Worm (Caenorhabditis elegans) whole organism, L4 larva: ENCODE data around the gene ZK380.4.

ENCODE experiments used
- D1046.2 ChIP-seq: fragments of 200-800 bp; sonication (Bioruptor generic); IDR thresholded peaks from 2 replicates; pipeline ENCODE4 v1.3.6; 2022; ENCODE audit warnings: missing genetic modification characterization, missing compliant biosample characterization
- F10B5.3 ChIP-seq: sonication (generic microtip); optimal IDR thresholded peaks from 2 replicates; lab custom pipeline; 2016; ENCODE audit warnings: mild to moderate bottlenecking, missing genetic modification characterization, missing compliant biosample characterization
- F37D6.2 ChIP-seq: sonication (generic microtip); optimal IDR thresholded peaks from 2 replicates; lab custom pipeline; 2016; ENCODE audit warnings: mild to moderate bottlenecking, missing genetic modification characterization, missing compliant biosample characterization
- F49E8.2 ChIP-seq: sonication (generic microtip); optimal IDR thresholded peaks from 2 replicates; lab custom pipeline; 2016; ENCODE audit warnings: missing compliant biosample characterization, mild to moderate bottlenecking, missing genetic modification characterization, borderline replicate concordance
- T20F7.1 ChIP-seq: fragments of 200-800 bp; sonication (Bioruptor generic); optimal IDR thresholded peaks from 2 replicates; lab custom pipeline; 2018; ENCODE audit warnings: mild to moderate bottlenecking, missing genetic modification characterization, missing compliant biosample characterization
- T26A8.4 ChIP-seq: fragments of 200-800 bp; sonication (Bioruptor generic); IDR thresholded peaks from 2 replicates; pipeline ENCODE4 v1.3.6; 2022; ENCODE audit warnings: missing genetic modification characterization, missing compliant biosample characterization
- Y5F2A.4 ChIP-seq: fragments of 200-800 bp; sonication (Bioruptor generic); optimal IDR thresholded peaks from 2 replicates; lab custom pipeline; 2018; ENCODE audit warnings: mild to moderate bottlenecking, missing genetic modification characterization, missing compliant biosample characterization
- Y75B8A.6 ChIP-seq: fragments of 200-800 bp; sonication (Bioruptor generic); IDR thresholded peaks from 2 replicates; pipeline ENCODE4 v1.3.6; 2022; ENCODE audit warnings: missing genetic modification reagents, missing genetic modification characterization, missing compliant biosample characterization
- ZK546.5 ChIP-seq, 2 experiments: sonication (generic microtip); optimal IDR thresholded peaks; 2 replicates each; lab custom pipeline; 2017; ENCODE audit warnings: missing biosample characterization in 2 of 2, missing genetic modification characterization in 2 of 2
- aha-1 ChIP-seq: fragments of 150-350 bp; peaks from one replicate; lab custom pipeline; 2014; ENCODE audit warnings: missing biosample characterization, missing genetic modification characterization
- ceh-28 ChIP-seq: fragments of 150-350 bp; optimal IDR thresholded peaks from 2 replicates; lab custom pipeline; 2014; ENCODE audit warnings: missing biosample characterization, missing genetic modification reagents, missing genetic modification characterization
- ceh-44 ChIP-seq: fragments of 200-800 bp; sonication (Bioruptor generic); IDR thresholded peaks from 2 replicates; pipeline ENCODE4 v1.3.6; 2022; ENCODE audit warnings: missing genetic modification reagents, missing genetic modification characterization, missing compliant biosample characterization
- ceh-62 ChIP-seq: sonication (generic microtip); optimal IDR thresholded peaks from 2 replicates; lab custom pipeline; 2017; ENCODE audit warnings: missing biosample characterization, missing genetic modification characterization
- ctbp-1 ChIP-seq: fragments of 200-800 bp; sonication (Bioruptor generic); IDR thresholded peaks from 2 replicates; pipeline ENCODE4 v1.3.6; 2022; ENCODE audit warnings: missing genetic modification reagents, missing genetic modification characterization, missing compliant biosample characterization
- daf-16 ChIP-seq, 3 experiments: sonication (generic microtip); optimal IDR thresholded peaks; 2 replicates each; lab custom pipeline; 2016 to 2017; ENCODE audit warnings: missing genetic modification characterization in 3 of 3, missing genetic modification reagents in 3 of 3, mild to moderate bottlenecking in 2 of 3, missing compliant biosample characterization in 2 of 3, missing biosample characterization in 1 of 3, moderate library complexity in 1 of 3
- daf-8 ChIP-seq: fragments of 200-800 bp; sonication (Bioruptor generic); IDR thresholded peaks from 2 replicates; pipeline ENCODE4 v1.3.6; 2022; ENCODE audit warnings: missing genetic modification characterization, missing compliant biosample characterization
- dmd-6 ChIP-seq: fragments of 200-800 bp; sonication (Bioruptor generic); IDR thresholded peaks from 2 replicates; pipeline ENCODE4 v1.3.6; 2022; ENCODE audit warnings: missing genetic modification reagents, missing genetic modification characterization, missing compliant biosample characterization
- egl-43 ChIP-seq: fragments of 200-800 bp; sonication (Bioruptor generic); IDR thresholded peaks from 2 replicates; pipeline ENCODE4 v1.3.6; 2022; ENCODE audit warnings: missing genetic modification reagents, missing genetic modification characterization, missing compliant biosample characterization
- fkh-10 ChIP-seq: fragments of 150-350 bp; optimal IDR thresholded peaks from 2 replicates; lab custom pipeline; 2014; ENCODE audit warnings: missing biosample characterization, missing genetic modification reagents, missing genetic modification characterization
- gei-8 ChIP-seq: fragments of 200-800 bp; sonication (Bioruptor generic); optimal IDR thresholded peaks from 2 replicates; lab custom pipeline; 2018; ENCODE audit warnings: mild to moderate bottlenecking, missing genetic modification characterization, missing compliant biosample characterization
- hlh-11 ChIP-seq: fragments of 200-800 bp; sonication (Bioruptor generic); optimal IDR thresholded peaks from 2 replicates; lab custom pipeline; 2018; ENCODE audit warnings: mild to moderate bottlenecking, missing genetic modification characterization, missing compliant biosample characterization
- hlh-30 ChIP-seq: sonication (generic microtip); optimal IDR thresholded peaks from 2 replicates; lab custom pipeline; 2017; ENCODE audit warnings: antibody characterized with exemption, mild to moderate bottlenecking, missing genetic modification characterization, missing compliant biosample characterization; ENCODE audit not compliant: insufficient read depth
- jun-1 ChIP-seq: fragments of 150-350 bp; optimal IDR thresholded peaks from 2 replicates; lab custom pipeline; 2014; ENCODE audit warnings: missing biosample characterization, missing genetic modification reagents, missing genetic modification characterization
- lin-1 ChIP-seq: fragments of 200-800 bp; sonication (Bioruptor generic); IDR thresholded peaks from 2 replicates; pipeline ENCODE4 v1.3.6; 2022; ENCODE audit warnings: missing genetic modification reagents, missing genetic modification characterization, missing compliant biosample characterization
- lin-13 ChIP-seq: fragments of 150-350 bp; optimal IDR thresholded peaks from 2 replicates; lab custom pipeline; 2014; ENCODE audit warnings: missing biosample characterization, missing genetic modification reagents, missing genetic modification characterization
- lin-15B ChIP-seq: fragments of 150-350 bp; sonication (generic microtip); optimal IDR thresholded peaks from 3 replicates; lab custom pipeline; 2014; ENCODE audit warnings: missing biosample characterization, missing genetic modification characterization
- lir-3 ChIP-seq: sonication (generic microtip); optimal IDR thresholded peaks from 2 replicates; lab custom pipeline; 2016; ENCODE audit warnings: mild to moderate bottlenecking, missing genetic modification characterization, missing compliant biosample characterization
- madf-5 ChIP-seq, 2 experiments: fragments of 200-800 bp; sonication (Bioruptor generic); IDR thresholded peaks; 2 replicates each; pipeline ENCODE4 v1.3.6; 2022; ENCODE audit warnings: missing compliant biosample characterization in 2 of 2, missing genetic modification characterization in 2 of 2
- madf-9 ChIP-seq: fragments of 200-800 bp; sonication (Bioruptor generic); conservative IDR thresholded peaks from 2 replicates; pipeline ENCODE4 v1.3.6; 2022; ENCODE audit warnings: missing genetic modification reagents, missing genetic modification characterization, missing compliant biosample characterization
- mxl-3 ChIP-seq: fragments of 200-800 bp; sonication (Bioruptor generic); optimal IDR thresholded peaks from 2 replicates; lab custom pipeline; 2018; ENCODE audit warnings: mild to moderate bottlenecking, missing genetic modification characterization, missing compliant biosample characterization
- nhr-102 ChIP-seq: sonication (generic microtip); optimal IDR thresholded peaks from 2 replicates; lab custom pipeline; 2016; ENCODE audit warnings: mild to moderate bottlenecking, missing genetic modification characterization, moderate library complexity, missing compliant biosample characterization
- nhr-237 ChIP-seq: sonication (generic microtip); optimal IDR thresholded peaks from 2 replicates; lab custom pipeline; 2017; ENCODE audit warnings: missing biosample characterization, missing genetic modification characterization
- nhr-42 ChIP-seq: fragments of 200-800 bp; sonication (Bioruptor generic); IDR thresholded peaks from 2 replicates; pipeline ENCODE4 v1.3.6; 2022; ENCODE audit warnings: missing genetic modification characterization, missing compliant biosample characterization
- sdz-12 ChIP-seq: fragments of 200-800 bp; sonication (Bioruptor generic); optimal IDR thresholded peaks from 2 replicates; lab custom pipeline; 2018; ENCODE audit warnings: mild to moderate bottlenecking, missing genetic modification characterization, missing compliant biosample characterization
- set-16 ChIP-seq: fragments of 200-800 bp; sonication (Bioruptor generic); IDR thresholded peaks from 2 replicates; pipeline ENCODE4 v1.3.6; 2022; ENCODE audit warnings: missing genetic modification reagents, missing genetic modification characterization, missing compliant biosample characterization
- skn-1 ChIP-seq: fragments of 150-350 bp; optimal IDR thresholded peaks from 2 replicates; lab custom pipeline; 2014; ENCODE audit warnings: missing biosample characterization, missing genetic modification characterization
- unc-39 ChIP-seq: sonication (generic microtip); optimal IDR thresholded peaks from 2 replicates; lab custom pipeline; 2017; ENCODE audit warnings: missing biosample characterization, missing genetic modification characterization
- unc-62 ChIP-seq, 3 experiments: fragments of 150-350 bp in 1 of 3; sonication (generic microtip); optimal IDR thresholded peaks in 2 of 3; peaks in 1 of 3; 1 replicate in 1 of 3; 2 replicates in 2 of 3; lab custom pipeline; 2014 to 2017; ENCODE audit warnings: missing biosample characterization in 3 of 3, missing genetic modification characterization in 3 of 3, missing genetic modification reagents in 3 of 3, missing genotype in 1 of 3
- zip-11 ChIP-seq: fragments of 200-800 bp; sonication (Bioruptor generic); IDR thresholded peaks from 2 replicates; pipeline ENCODE4 v1.3.6; 2022; ENCODE audit warnings: missing genetic modification characterization, missing compliant biosample characterization
- zip-2 ChIP-seq: fragments of 150-350 bp; optimal IDR thresholded peaks from 2 replicates; lab custom pipeline; 2014; ENCODE audit warnings: missing biosample characterization, missing genetic modification characterization

ZK380.4 gene

DNA sequence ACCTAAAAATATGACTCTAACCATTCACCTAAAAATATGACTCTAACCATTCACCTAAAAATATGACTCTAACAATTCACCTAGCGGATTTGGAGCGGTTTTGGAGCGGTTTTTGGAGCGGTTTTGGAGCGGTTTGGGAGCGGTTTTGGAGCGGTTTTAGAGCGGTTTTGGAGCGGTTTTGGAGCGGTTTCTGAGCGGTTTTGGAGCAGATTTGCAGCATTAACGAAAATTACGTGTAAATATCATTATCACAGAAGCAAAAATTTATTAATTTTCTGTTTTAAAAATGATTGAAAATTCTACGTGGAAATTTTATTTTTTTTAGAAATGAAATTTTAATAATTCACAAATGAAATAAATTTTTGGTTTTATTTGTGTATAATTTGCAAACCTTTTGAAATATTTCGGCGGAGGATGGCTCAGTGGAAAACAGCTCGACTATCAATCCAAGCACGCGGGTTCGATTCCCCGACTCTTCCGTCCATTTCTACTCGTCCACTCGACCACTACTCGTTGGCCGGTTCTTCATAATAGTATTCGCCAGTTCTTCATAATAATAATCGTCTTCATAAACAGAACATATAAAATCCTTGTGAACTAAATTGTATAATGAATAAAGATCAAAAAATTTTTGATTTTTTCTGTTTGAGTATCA lies 8.2 kb downstream of the ZK380.4 start:
- no peak for TF ChIP-seq hlh-11 (tag; lab: Kevin White, UChicago)
- peak; percentile 12 for TF ChIP-seq F49E8.2 (tag; lab: Kevin White, UChicago)
- no peak for TF ChIP-seq ceh-28 (tag; lab: Kevin White, UChicago)
- TF ChIP-seq lin-13 (GFP tag; lab: Kevin White, UChicago), result peak; percentile 1
- TF ChIP-seq ceh-44, result no peak
- no peak for TF ChIP-seq daf-16 (GFP tag; optimal IDR thresholded peaks at IDR 0.05; lab: Kevin White, UChicago)
- TF ChIP-seq daf-16 (tag; optimal IDR thresholded peaks at IDR 0.05; lab: Kevin White, UChicago), result peak; percentile 14
- TF ChIP-seq unc-62 (GFP tag; optimal IDR thresholded peaks at IDR 0.05 in 1 of 2; lab: Kevin White, UChicago), result peak in 1 of 2 experiments; percentile 98
- TF ChIP-seq unc-62 (tag; optimal IDR thresholded peaks at IDR 0.05; lab: Kevin White, UChicago), result no peak

DNA sequence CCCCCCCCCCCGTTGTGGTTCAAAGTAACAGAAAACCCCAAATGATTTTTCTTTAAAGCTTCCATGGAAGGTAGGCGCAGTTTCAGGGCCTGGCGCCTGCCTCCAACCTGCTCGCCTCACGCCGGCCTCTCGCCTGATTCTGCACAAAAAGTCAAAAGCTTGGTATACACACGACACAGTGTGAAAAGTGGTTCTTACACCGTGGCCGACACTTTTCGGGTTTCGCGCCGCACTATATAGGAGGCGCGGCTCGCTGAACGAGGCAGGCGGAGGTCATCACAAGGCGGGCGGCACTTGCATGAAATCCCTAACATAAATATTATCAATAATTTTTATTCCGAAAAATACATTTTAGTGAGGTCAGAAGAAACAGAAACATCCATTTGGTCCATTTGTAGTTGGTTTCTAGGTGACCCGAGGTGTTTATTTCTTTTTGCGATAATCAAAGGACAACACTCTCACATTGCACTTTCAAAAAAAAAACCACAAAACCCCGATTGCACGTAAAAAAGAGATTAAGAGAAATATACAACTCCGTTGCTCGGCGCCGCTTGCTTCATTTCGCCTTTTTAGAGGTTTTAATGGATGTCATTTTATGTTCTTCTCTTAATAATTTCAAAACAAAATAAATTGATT lies 20.8 kb downstream of the ZK380.4 start, which contains the start of gene ZK380.2:
Gene ZK380.2 (plus strand): TSS at position 586 of the 636 bp plus-strand sequence.
- TF ChIP-seq egl-43 (GFP tag; lab: Robert Waterston, UW) (peak; percentile 65; the same call in 1 of the 2 replicates), aha-1 (tag; lab: Kevin White, UChicago) (peak; percentile 67), madf-5 (GFP tag; IDR thresholded peaks at IDR 0.05; lab: Robert Waterston, UW) (no peak), set-16 (peak; percentile 49)

DNA sequence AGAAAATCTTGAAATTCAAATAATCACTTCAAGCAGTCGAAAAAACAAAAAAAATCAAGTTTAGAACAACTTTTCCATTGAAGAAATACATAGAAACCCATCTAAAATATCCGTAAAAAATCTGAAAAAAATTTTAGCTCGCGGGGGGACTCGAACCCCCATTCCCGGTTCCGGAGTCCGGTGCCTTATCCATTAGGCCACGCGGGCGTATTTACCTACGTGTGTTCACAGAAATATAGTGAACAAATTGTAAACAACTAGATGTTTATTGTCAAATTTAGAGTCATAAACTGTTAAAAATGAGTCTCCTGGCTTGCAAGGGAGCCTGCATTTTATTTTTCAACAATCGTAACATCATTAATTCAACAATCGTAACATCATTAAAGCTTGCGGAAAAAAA lies 22.0 kb downstream of the ZK380.4 start:
- no peak for TF ChIP-seq egl-43 (GFP tag; lab: Robert Waterston, UW)
- TF ChIP-seq T20F7.1 (GFP tag; lab: Kevin White, UChicago), result no peak
- no peak for TF ChIP-seq Y75B8A.6
- TF ChIP-seq D1046.2 (GFP tag; lab: Robert Waterston, UW), result no peak
- TF ChIP-seq lin-15B, result no peak
- TF ChIP-seq lin-13 (GFP tag; lab: Kevin White, UChicago), result no peak
- no peak for TF ChIP-seq fkh-10 (GFP tag; lab: Kevin White, UChicago)
- TF ChIP-seq ctbp-1 (GFP tag; lab: Robert Waterston, UW), result no peak
- TF ChIP-seq madf-9 (GFP tag; lab: Robert Waterston, UW), result no peak
- TF ChIP-seq gei-8 (GFP tag; lab: Kevin White, UChicago), result no peak
- no peak for TF ChIP-seq F37D6.2 (tag; lab: Kevin White, UChicago)

DNA sequence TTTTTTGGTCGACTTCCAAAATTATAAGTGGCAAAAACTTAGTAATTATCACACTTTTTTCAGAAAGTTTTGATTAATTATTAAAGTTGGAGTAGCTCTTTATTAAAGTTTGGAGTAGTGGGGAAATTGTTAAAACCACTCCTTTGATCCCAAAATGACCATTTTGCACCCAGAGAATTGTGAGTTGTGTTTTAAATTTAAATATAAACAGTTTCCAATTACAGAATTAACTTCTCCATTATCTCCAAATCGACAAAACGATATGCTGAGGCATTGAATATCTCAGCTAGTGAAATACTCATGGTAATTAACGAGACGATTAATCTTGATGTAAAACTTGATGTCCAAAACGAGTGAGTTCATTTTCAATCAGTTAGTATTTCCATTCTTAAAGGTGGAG lies 24.0 kb downstream of the ZK380.4 start, which contains the start of gene fbxb-58:
Gene fbxb-58 (plus strand): TSS at position 301 of the 400 bp plus-strand sequence.
- TF ChIP-seq lir-3 (tag; lab: Kevin White, UChicago) (no peak), hlh-30 (tag; lab: Kevin White, UChicago) (no peak), Y5F2A.4 (GFP tag; lab: Kevin White, UChicago) (no peak)

DNA sequence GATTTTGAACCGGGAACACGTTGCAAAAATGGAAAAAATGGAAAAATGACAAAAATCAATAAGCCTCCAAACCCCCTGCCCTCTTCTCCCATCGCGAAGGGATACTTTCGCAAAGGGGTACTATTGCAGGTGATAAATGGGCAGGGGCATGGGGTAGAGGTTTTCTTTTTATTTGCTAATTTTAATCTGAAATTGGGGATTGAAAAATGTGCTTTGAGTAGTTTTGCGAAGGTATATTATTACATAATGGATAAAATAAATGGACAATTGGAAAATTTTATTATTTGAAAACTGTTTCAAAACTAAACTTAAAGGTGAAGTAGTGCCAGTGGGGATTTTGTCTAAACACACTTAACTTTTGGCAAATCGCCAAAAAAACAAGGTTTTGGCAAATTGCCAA lies 24.8 kb downstream of the ZK380.4 start:
- TF ChIP-seq T26A8.4, result peak; percentile 99
- TF ChIP-seq madf-5 (GFP tag; IDR thresholded peaks at IDR 0.05; lab: Robert Waterston, UW), result peak; percentile 76 to 89
- TF ChIP-seq F37D6.2 (tag; lab: Kevin White, UChicago), result peak; percentile 98
- peak; percentile 98 for TF ChIP-seq aha-1 (tag; lab: Kevin White, UChicago)
- TF ChIP-seq nhr-237, result peak; percentile 88
- peak; percentile 99 for TF ChIP-seq nhr-42 (GFP tag; lab: Robert Waterston, UW)
- peak; percentile 40 for TF ChIP-seq unc-39 (tag; lab: Kevin White, UChicago)
- TF ChIP-seq nhr-102 (tag; lab: Kevin White, UChicago), result peak; percentile 99
- TF ChIP-seq zip-11 (GFP tag; lab: Robert Waterston, UW), result peak; percentile 61; the same call in 1 of the 2 replicates
- peak; percentile 97 for TF ChIP-seq lin-13 (GFP tag; lab: Kevin White, UChicago)
- TF ChIP-seq daf-8 (GFP tag; lab: Robert Waterston, UW), result no peak
- peak; percentile 22 to 66 for TF ChIP-seq ZK546.5 (tag; optimal IDR thresholded peaks at IDR 0.05; lab: Kevin White, UChicago)
- TF ChIP-seq jun-1 (tag; lab: Kevin White, UChicago), result peak; percentile 98
- peak; percentile 95 for TF ChIP-seq zip-2
- TF ChIP-seq mxl-3 (GFP tag; lab: Kevin White, UChicago), result peak; percentile 78
- TF ChIP-seq skn-1 (tag; lab: Kevin White, UChicago), result no peak
- TF ChIP-seq lin-1 (GFP tag; lab: Robert Waterston, UW), result peak; percentile 62
- no peak for TF ChIP-seq ceh-62 (tag; lab: Kevin White, UChicago)
- TF ChIP-seq daf-16 (GFP tag; optimal IDR thresholded peaks at IDR 0.05; lab: Kevin White, UChicago), result peak; percentile 91 to 98
- peak; percentile 95 for TF ChIP-seq daf-16 (tag; optimal IDR thresholded peaks at IDR 0.05; lab: Kevin White, UChicago)
- peak; percentile 8 for TF ChIP-seq sdz-12 (GFP tag; lab: Kevin White, UChicago)
- peak; percentile 95 for TF ChIP-seq F10B5.3 (tag; lab: Kevin White, UChicago)
- TF ChIP-seq dmd-6 (GFP tag; lab: Robert Waterston, UW), result peak; percentile 95
